Fruit fly (Drosophila melanogaster): ENCODE results near the gene IntS9.

DNA sequence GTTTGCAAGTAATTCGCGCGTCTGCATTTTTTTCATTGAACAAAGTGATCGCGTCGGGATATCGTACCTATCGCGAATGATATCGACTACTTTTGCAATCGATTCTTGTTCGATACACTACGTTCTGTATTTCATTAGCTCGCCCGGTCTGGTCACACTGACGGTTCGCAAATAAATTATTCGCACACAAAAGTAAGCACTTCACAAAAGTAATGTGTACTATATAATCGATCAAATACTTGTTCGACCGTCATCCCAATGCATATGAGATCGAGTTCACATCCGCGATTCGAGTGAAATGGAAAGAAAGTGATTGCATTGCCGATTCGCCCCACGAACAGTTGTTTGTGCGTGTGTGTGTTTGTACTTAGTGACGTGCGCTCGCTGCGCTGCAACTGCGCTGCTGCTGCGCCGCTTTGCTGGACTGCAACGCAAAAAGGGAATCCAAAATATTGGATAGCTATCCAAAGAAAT is 15.1 kb downstream of the IntS9 start, which contains the start of the genes CG5235 and ClC-c:
- TF ChIP-seq br (GFP tag; optimal IDR thresholded peaks at IDR 0.05) (no peak), Jra (GFP tag; optimal IDR thresholded peaks at IDR 0.05) (no peak), h (GFP tag; optimal IDR thresholded peaks at IDR 0.05) (no peak), pan (optimal IDR thresholded peaks at IDR 0.05) (no peak), usp (GFP tag; optimal IDR thresholded peaks at IDR 0.05) (no peak), Dfd (GFP tag; optimal IDR thresholded peaks at IDR 0.05) (no peak), HLH106 (tag; optimal IDR thresholded peaks at IDR 0.05) (no peak), rgr (GFP tag; optimal IDR thresholded peaks at IDR 0.05) (peak; percentile 14), CG9705 (GFP tag; optimal IDR thresholded peaks at IDR 0.05) (no peak)

Data from whole organism, wandering third instar larva.